Fruit fly (Drosophila melanogaster) whole organism, embryonic: ENCODE data around the gene FipoQ.

Experiments used
- Atf-2 ChIP-seq: fragments of 200-800 bp; sonication (Bioruptor generic); optimal IDR thresholded peaks from 2 replicates; lab custom pipeline; 2016; ENCODE audit warnings: missing biosample characterization, missing genetic modification characterization
- Bdp1 ChIP-seq: fragments of 200-800 bp; sonication (Bioruptor generic); optimal IDR thresholded peaks from 3 replicates; lab custom pipeline; 2016; ENCODE audit warnings: missing biosample characterization, missing genetic modification characterization
- C15 ChIP-seq: fragments of 200-800 bp; sonication (Bioruptor generic); IDR thresholded peaks from 3 replicates; pipeline ENCODE4 v1.3.6; 2022; ENCODE audit warnings: missing biosample characterization, missing genetic modification characterization
- CG11398 ChIP-seq: fragments of 200-800 bp; sonication (Bioruptor generic); optimal IDR thresholded peaks from 2 replicates; lab custom pipeline; 2016; ENCODE audit warnings: missing biosample characterization, missing genetic modification characterization
- CG14050 ChIP-seq: fragments of 200-800 bp; sonication (Bioruptor generic); IDR thresholded peaks from 3 replicates; pipeline ENCODE4 v1.3.6; 2022; ENCODE audit warnings: missing biosample characterization, missing genetic modification characterization
- CG15011 ChIP-seq: fragments of 200-800 bp; sonication (Bioruptor generic); optimal IDR thresholded peaks from 3 replicates; lab custom pipeline; 2018; ENCODE audit warnings: missing biosample characterization, mild to moderate bottlenecking, missing genetic modification characterization
- CG15696 ChIP-seq: fragments of 200-800 bp; sonication (Bioruptor generic); optimal IDR thresholded peaks from 2 replicates; lab custom pipeline; 2019; ENCODE audit warnings: missing biosample characterization, mild to moderate bottlenecking, missing genetic modification characterization, moderate library complexity
- CG17829 ChIP-seq: fragments of 200-800 bp; optimal IDR thresholded peaks from 2 replicates; lab custom pipeline; 2019; ENCODE audit warnings: missing biosample characterization, mild to moderate bottlenecking, missing genetic modification characterization, moderate library complexity
- CG2712 ChIP-seq: fragments of 200-800 bp; optimal IDR thresholded peaks from 3 replicates; lab custom pipeline; 2019; ENCODE audit warnings: missing biosample characterization, mild to moderate bottlenecking, missing genetic modification characterization, moderate library complexity
- CG31224 ChIP-seq: fragments of 200-800 bp; sonication (Bioruptor generic); IDR thresholded peaks from 2 replicates; pipeline ENCODE4 v1.3.6; 2022; ENCODE audit warnings: missing biosample characterization, missing genetic modification characterization
- CG32772 ChIP-seq: fragments of 200-800 bp; sonication (Bioruptor generic); IDR thresholded peaks from 2 replicates; pipeline ENCODE4 v1.3.6; 2022; ENCODE audit warnings: missing biosample characterization, missing genetic modification characterization
- CG3407 ChIP-seq: fragments of 200-800 bp; sonication (Bioruptor generic); optimal IDR thresholded peaks from 2 replicates; lab custom pipeline; 2018; ENCODE audit warnings: missing biosample characterization, mild to moderate bottlenecking, missing genetic modification characterization
- CG34376 ChIP-seq: fragments of 200-800 bp; sonication (Bioruptor generic); optimal IDR thresholded peaks from 2 replicates; lab custom pipeline; 2018; ENCODE audit warnings: missing biosample characterization, mild to moderate bottlenecking, missing genetic modification characterization
- CG4328 ChIP-seq: fragments of 200-800 bp; sonication (Bioruptor generic); optimal IDR thresholded peaks from 3 replicates; lab custom pipeline; 2017; ENCODE audit warnings: missing biosample characterization, missing genetic modification reagents, missing genetic modification characterization
- CG4424 ChIP-seq: fragments of 200-800 bp; sonication (Bioruptor generic); optimal IDR thresholded peaks from 3 replicates; lab custom pipeline; 2016; ENCODE audit warnings: missing biosample characterization, missing genetic modification characterization
- CG6689 ChIP-seq: fragments of 200-800 bp; sonication (Bioruptor generic); IDR thresholded peaks from 2 replicates; pipeline ENCODE4 v1.3.6; 2022; ENCODE audit warnings: missing biosample characterization, missing genetic modification characterization
- CG7271 ChIP-seq: fragments of 200-800 bp; sonication (Bioruptor generic); optimal IDR thresholded peaks from 2 replicates; lab custom pipeline; 2018; ENCODE audit warnings: missing biosample characterization, mild to moderate bottlenecking, missing genetic modification characterization, moderate library complexity
- Chrac-16 ChIP-seq: fragments of 200-800 bp; sonication (Bioruptor generic); optimal IDR thresholded peaks from 3 replicates; lab custom pipeline; 2016; ENCODE audit warnings: missing biosample characterization, missing genetic modification characterization
- Ets97D ChIP-seq: fragments of 200-800 bp; sonication (Bioruptor generic); optimal IDR thresholded peaks from 3 replicates; lab custom pipeline; 2016; ENCODE audit warnings: missing biosample characterization, missing genetic modification characterization
- Gsc ChIP-seq: fragments of 200-800 bp; sonication (Bioruptor generic); IDR thresholded peaks from 2 replicates; pipeline ENCODE4 v1.3.6; 2022; ENCODE audit warnings: missing biosample characterization, missing genetic modification characterization
- H2.0 ChIP-seq: fragments of 200-800 bp; sonication (Bioruptor generic); IDR thresholded peaks from 2 replicates; pipeline ENCODE4 v1.3.6; 2022; ENCODE audit warnings: missing biosample characterization, missing genetic modification characterization
- HLH4C ChIP-seq: fragments of 200-800 bp; sonication (Bioruptor generic); IDR thresholded peaks from 3 replicates; pipeline ENCODE4 v1.3.6; 2022; ENCODE audit warnings: missing biosample characterization, missing genetic modification characterization; ENCODE audit not compliant: partially characterized antibody
- Hr3 ChIP-seq: fragments of 200-800 bp; sonication (Bioruptor generic); optimal IDR thresholded peaks from 3 replicates; lab custom pipeline; 2016; ENCODE audit warnings: missing biosample characterization, missing genetic modification characterization
- Jarid2 ChIP-seq: fragments of 200-800 bp; sonication (Bioruptor generic); optimal IDR thresholded peaks from 3 replicates; lab custom pipeline; 2017; ENCODE audit warnings: mild to moderate bottlenecking, missing biosample characterization, missing genetic modification reagents, missing genetic modification characterization
- NC2α ChIP-seq: fragments of 200-800 bp; sonication (Bioruptor generic); optimal IDR thresholded peaks from 2 replicates; lab custom pipeline; 2016; ENCODE audit warnings: missing biosample characterization, missing genetic modification characterization
- NC2β ChIP-seq: fragments of 200-800 bp; sonication (Bioruptor generic); optimal IDR thresholded peaks from 2 replicates; lab custom pipeline; 2016; ENCODE audit warnings: missing biosample characterization, missing genetic modification characterization
- Nf-YC ChIP-seq: fragments of 200-800 bp; optimal IDR thresholded peaks from 3 replicates; lab custom pipeline; 2019; ENCODE audit warnings: missing biosample characterization, mild to moderate bottlenecking, missing genetic modification characterization, moderate library complexity
- Oaz ChIP-seq: fragments of 200-800 bp; sonication (Bioruptor generic); IDR thresholded peaks from 2 replicates; pipeline ENCODE4 v1.3.6; 2022; ENCODE audit warnings: missing biosample characterization, missing genetic modification characterization
- Opbp ChIP-seq: fragments of 200-800 bp; sonication (Bioruptor generic); IDR thresholded peaks from 3 replicates; pipeline ENCODE4 v1.3.6; 2022; ENCODE audit warnings: missing biosample characterization, missing genetic modification characterization; ENCODE audit not compliant: partially characterized antibody
- Scr ChIP-seq: fragments of 200-800 bp; sonication (Bioruptor generic); IDR thresholded peaks from 2 replicates; pipeline ENCODE4 v1.3.6; 2022; ENCODE audit warnings: missing biosample characterization, missing genetic modification characterization; ENCODE audit not compliant: partially characterized antibody
- Sry-β ChIP-seq: fragments of 200-800 bp; sonication (Bioruptor generic); optimal IDR thresholded peaks from 2 replicates; lab custom pipeline; 2018; ENCODE audit warnings: missing biosample characterization, mild to moderate bottlenecking, missing genetic modification characterization, moderate library complexity
- Usf ChIP-seq: fragments of 200-800 bp; sonication (Bioruptor generic); optimal IDR thresholded peaks from 2 replicates; lab custom pipeline; 2017; ENCODE audit warnings: missing genotype, missing biosample characterization, missing genetic modification characterization
- ab ChIP-seq: fragments of 200-800 bp; sonication (Bioruptor generic); optimal IDR thresholded peaks from 2 replicates; lab custom pipeline; 2016; ENCODE audit warnings: missing biosample characterization, missing genetic modification characterization
- chm ChIP-seq: fragments of 200-800 bp; sonication (Bioruptor generic); IDR thresholded peaks from 2 replicates; pipeline ENCODE4 v1.3.6; 2022; ENCODE audit warnings: missing biosample characterization, missing genetic modification characterization
- cwo ChIP-seq: fragments of 200-800 bp; sonication (Bioruptor generic); optimal IDR thresholded peaks from 3 replicates; lab custom pipeline; 2017; ENCODE audit warnings: missing biosample characterization, missing genetic modification characterization, mild to moderate bottlenecking, moderate library complexity, missing genetic modification reagents
- dati ChIP-seq: fragments of 200-800 bp; sonication (Bioruptor generic); IDR thresholded peaks from 2 replicates; pipeline ENCODE4 v1.3.6; 2022; ENCODE audit warnings: missing biosample characterization, missing genetic modification characterization
- esg ChIP-seq: fragments of 200-800 bp; sonication (Bioruptor generic); conservative IDR thresholded peaks from 2 replicates; pipeline ENCODE4 v1.3.6; 2022; ENCODE audit warnings: missing biosample characterization, missing genetic modification characterization
- ewg ChIP-seq: fragments of 200-800 bp; sonication (Bioruptor generic); optimal IDR thresholded peaks from 3 replicates; lab custom pipeline; 2017; ENCODE audit warnings: mild to moderate bottlenecking, missing biosample characterization, missing genetic modification reagents, missing genetic modification characterization
- her ChIP-seq: fragments of 200-800 bp; sonication (Bioruptor generic); optimal IDR thresholded peaks from 2 replicates; lab custom pipeline; 2016; ENCODE audit warnings: missing biosample characterization, missing genetic modification characterization
- jing ChIP-seq: fragments of 200-800 bp; sonication (Bioruptor generic); optimal IDR thresholded peaks from 2 replicates; lab custom pipeline; 2018; ENCODE audit warnings: missing biosample characterization, mild to moderate bottlenecking, missing genetic modification characterization
- klu ChIP-seq: fragments of 200-800 bp; sonication (Bioruptor generic); IDR thresholded peaks from 2 replicates; pipeline ENCODE4 v1.3.6; 2022; ENCODE audit warnings: missing biosample characterization, missing genetic modification characterization
- odd ChIP-seq: fragments of 200-800 bp; sonication (Bioruptor generic); optimal IDR thresholded peaks from 2 replicates; lab custom pipeline; 2017; ENCODE audit warnings: missing biosample characterization, mild to moderate bottlenecking, missing genetic modification characterization
- org-1 ChIP-seq: fragments of 200-800 bp; sonication (Bioruptor generic); optimal IDR thresholded peaks from 2 replicates; lab custom pipeline; 2017; ENCODE audit warnings: missing biosample characterization, missing genetic modification characterization
- peb ChIP-seq: fragments of 200-800 bp; sonication (Bioruptor generic); IDR thresholded peaks from 2 replicates; pipeline ENCODE4 v1.3.6; 2022; ENCODE audit warnings: missing biosample characterization, missing genetic modification characterization
- pfk ChIP-seq: fragments of 200-800 bp; sonication (Bioruptor generic); optimal IDR thresholded peaks from 2 replicates; lab custom pipeline; 2018; ENCODE audit warnings: missing biosample characterization, mild to moderate bottlenecking, missing genetic modification characterization, moderate library complexity
- sima ChIP-seq: fragments of 200-800 bp; sonication (Bioruptor generic); optimal IDR thresholded peaks from 2 replicates; lab custom pipeline; 2016; ENCODE audit warnings: missing biosample characterization, missing genetic modification characterization
- slp2 ChIP-seq: fragments of 200-800 bp; sonication (Bioruptor generic); optimal IDR thresholded peaks from 2 replicates; lab custom pipeline; 2016; ENCODE audit warnings: missing biosample characterization, missing genetic modification characterization
- stc ChIP-seq: fragments of 200-800 bp; sonication (Bioruptor generic); IDR thresholded peaks from 2 replicates; pipeline ENCODE4 v1.3.6; 2022; ENCODE audit warnings: missing biosample characterization, missing genetic modification characterization
- usp ChIP-seq: fragments of >200 bp; optimal IDR thresholded peaks from 2 replicates; lab custom pipeline; 2017; ENCODE audit warnings: missing biosample characterization, missing genetic modification characterization
- vnd ChIP-seq: fragments of 200-800 bp; sonication (Bioruptor generic); IDR thresholded peaks from 3 replicates; pipeline ENCODE4 v1.3.6; 2022; ENCODE audit warnings: missing biosample characterization, missing genetic modification characterization; ENCODE audit not compliant: partially characterized antibody
- yki ChIP-seq: fragments of >200 bp; optimal IDR thresholded peaks from 3 replicates; lab custom pipeline; 2018

Gene FipoQ

DNA sequence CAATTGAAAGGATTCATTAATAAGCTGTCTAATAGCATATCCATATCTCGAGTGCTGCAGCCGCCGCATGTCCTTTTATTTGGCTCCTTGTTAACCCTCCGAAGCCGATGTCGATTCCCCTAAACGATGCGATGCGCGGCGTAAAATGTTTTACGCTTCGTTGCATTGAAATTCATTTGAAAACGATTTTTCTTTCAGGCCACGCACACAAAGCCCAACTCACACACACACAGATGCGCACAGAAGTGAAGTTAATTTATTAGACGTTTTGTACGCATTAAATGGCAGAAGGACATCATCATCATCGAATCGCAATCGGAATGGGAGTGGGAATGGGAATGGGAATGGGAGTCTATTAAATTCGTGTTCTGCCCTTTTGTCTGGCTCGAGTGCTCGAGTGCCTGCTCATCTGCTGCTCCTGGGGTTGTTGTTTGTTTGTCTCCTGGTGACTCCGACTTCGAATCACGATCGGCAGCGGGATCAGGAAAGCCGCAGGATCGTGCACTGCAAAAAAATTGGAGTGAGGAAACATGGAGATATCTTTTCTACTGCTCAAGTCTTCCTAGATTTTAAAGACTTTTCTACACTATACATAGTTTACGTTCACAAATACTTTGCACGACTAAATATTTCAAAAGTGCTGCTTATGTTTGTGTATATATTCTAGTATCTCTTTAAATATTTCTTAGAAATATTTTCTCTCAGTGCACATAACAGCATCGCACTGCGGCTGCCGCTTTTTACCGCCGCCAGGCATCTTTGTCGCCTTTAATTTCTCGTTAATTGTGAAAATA, 46.6 kb downstream of the FipoQ start (continued):
- TF ChIP-seq peb (no peak), NC2α (GFP tag; lab: Kevin White, UChicago) (no peak), CG15696 (tag; lab: Kevin White, UChicago) (peak; percentile 70), vnd (no peak), Oaz (GFP tag; lab: Robert Waterston, UW) (no peak), org-1 (GFP tag; lab: Kevin White, UChicago) (no peak), pfk (GFP tag; lab: Kevin White, UChicago) (no peak), cwo (GFP tag; lab: Kevin White, UChicago) (no peak), Hr3 (GFP tag; lab: Kevin White, UChicago) (no peak), stc (GFP tag; lab: Robert Waterston, UW) (no peak), CG17829 (tag; lab: Kevin White, UChicago) (peak; percentile 41), jing (GFP tag; lab: Kevin White, UChicago) (no peak), Sry-β (GFP tag; lab: Kevin White, UChicago) (no peak), Ets97D (GFP tag; lab: Kevin White, UChicago) (no peak), CG32772 (GFP tag; lab: Robert Waterston, UW) (no peak), CG4328 (no peak), Scr (GFP tag; lab: Robert Waterston, UW) (no peak), CG7271 (tag; lab: Kevin White, UChicago) (no peak), CG3407 (GFP tag; lab: Kevin White, UChicago) (no peak), chm (GFP tag; lab: Robert Waterston, UW) (no peak), C15 (GFP tag; lab: Robert Waterston, UW) (no peak), CG2712 (tag; lab: Kevin White, UChicago) (peak; percentile 58), slp2 (no peak), CG31224 (no peak), CG4424 (GFP tag; lab: Kevin White, UChicago) (no peak), CG11398 (no peak), usp (GFP tag; lab: Kevin White, UChicago) (no peak), Usf (GFP tag; lab: Kevin White, UChicago) (no peak), ab (no peak), H2.0 (GFP tag; lab: Robert Waterston, UW) (no peak), sima (GFP tag; lab: Kevin White, UChicago) (no peak), Gsc (no peak), CG15011 (GFP tag; lab: Kevin White, UChicago) (no peak), CG34376 (GFP tag; lab: Kevin White, UChicago) (no peak), yki (lab: Kevin White, UChicago) (no peak), HLH4C (no peak), Chrac-16 (GFP tag; lab: Kevin White, UChicago) (peak; percentile 16), Opbp (GFP tag; lab: Robert Waterston, UW) (no peak), dati (GFP tag; lab: Robert Waterston, UW) (no peak), Bdp1 (GFP tag; lab: Kevin White, UChicago) (no peak), klu (no peak), esg (GFP tag; lab: Robert Waterston, UW) (no peak), Jarid2 (GFP tag; lab: Kevin White, UChicago) (peak; percentile 1), CG6689 (GFP tag; lab: Robert Waterston, UW) (no peak), NC2β (GFP tag; lab: Kevin White, UChicago) (no peak), CG14050 (GFP tag; lab: Robert Waterston, UW) (no peak), ewg (GFP tag; lab: Kevin White, UChicago) (no peak), Atf-2 (GFP tag; lab: Kevin White, UChicago) (no peak), her (GFP tag; lab: Kevin White, UChicago) (no peak), odd (no peak), Nf-YC (no peak)
